Worm (Caenorhabditis elegans): ENCODE results near the gene daf-9.
A peak's percentile ranks its signal among the peaks of the same experiment; 100 is the strongest.

daf-9 gene

DNA sequence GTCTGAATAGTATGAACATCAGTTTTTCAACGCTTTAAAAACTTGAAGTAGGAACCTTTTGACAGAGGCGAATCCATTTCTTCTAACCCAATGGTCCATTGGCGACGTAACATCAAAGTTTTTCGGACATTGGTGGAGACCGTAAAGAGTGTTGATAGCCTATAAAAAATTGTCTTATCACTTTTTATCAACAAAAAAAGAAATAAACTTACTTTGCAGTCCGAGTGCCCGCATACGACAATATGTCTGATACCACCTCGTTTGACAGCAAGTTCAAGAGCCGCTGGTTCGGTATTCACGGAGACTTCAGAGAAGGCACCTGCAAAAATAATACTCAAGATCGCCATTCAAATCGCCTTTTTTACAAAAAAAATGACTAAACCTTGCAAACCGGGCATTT, 6.6 kb downstream of the daf-9 start:
- peak; percentile 19 for TF ChIP-seq elt-2 (tag; optimal IDR thresholded peaks at IDR 0.05)
- no peak for TF ChIP-seq lsy-12 (tag; optimal IDR thresholded peaks at IDR 0.05)

DNA sequence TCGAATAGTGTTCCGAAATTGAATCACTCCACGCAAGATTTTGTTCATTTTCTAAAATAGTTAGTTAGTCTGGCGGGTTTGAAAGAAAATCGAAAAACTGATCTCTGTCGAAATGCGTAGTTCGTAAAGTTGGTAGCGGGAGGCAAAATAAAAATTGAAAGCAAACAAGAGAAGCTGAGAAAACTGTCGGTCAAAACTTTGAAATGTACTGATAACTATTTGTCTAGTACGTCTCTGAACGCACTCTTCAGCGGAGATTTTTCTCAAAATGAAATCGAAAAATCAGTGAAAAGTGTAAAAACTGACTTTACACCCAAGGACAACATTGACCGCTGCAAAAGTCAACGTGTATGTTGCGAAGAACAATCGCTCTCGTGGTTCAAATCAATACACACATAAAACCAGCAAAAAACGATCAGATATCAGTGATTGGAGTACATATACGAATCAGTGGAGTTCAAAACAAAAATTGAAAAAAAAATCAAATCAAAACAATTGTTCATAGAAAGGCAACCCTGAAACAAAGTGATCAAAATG, 8.0 kb downstream of the daf-9 start, which contains the start of gene bca-1:
bca-1 (minus strand) TSS at position 51 of the 537 bp plus-strand sequence.
- peak; percentile 15 for TF ChIP-seq elt-2 (tag; optimal IDR thresholded peaks at IDR 0.05)
- TF ChIP-seq pqm-1 (tag; optimal IDR thresholded peaks at IDR 0.05): peak; percentile 55
- TF ChIP-seq pha-4 (tag; optimal IDR thresholded peaks at IDR 0.05): peak; percentile 56
- peak; percentile 63 for TF ChIP-seq nhr-43 (tag; optimal IDR thresholded peaks at IDR 0.05; ENCODE audit: poor library complexity, severe bottlenecking)
- no peak for TF ChIP-seq hmg-11 (tag; optimal IDR thresholded peaks at IDR 0.05)
- TF ChIP-seq nhr-23 (tag; optimal IDR thresholded peaks at IDR 0.05): no peak
- TF ChIP-seq nfya-1 (tag; optimal IDR thresholded peaks at IDR 0.05; ENCODE audit: insufficient read depth): peak; percentile 39
- TF ChIP-seq ama-1 (optimal IDR thresholded peaks at IDR 0.05): peak; percentile 51
- no peak for TF ChIP-seq R02D3.7 (tag; optimal IDR thresholded peaks at IDR 0.05)
- peak; percentile 30 for TF ChIP-seq ztf-4 (tag; optimal IDR thresholded peaks at IDR 0.05)
- peak; percentile 58 for TF ChIP-seq nhr-25 (tag; optimal IDR thresholded peaks at IDR 0.05)

DNA sequence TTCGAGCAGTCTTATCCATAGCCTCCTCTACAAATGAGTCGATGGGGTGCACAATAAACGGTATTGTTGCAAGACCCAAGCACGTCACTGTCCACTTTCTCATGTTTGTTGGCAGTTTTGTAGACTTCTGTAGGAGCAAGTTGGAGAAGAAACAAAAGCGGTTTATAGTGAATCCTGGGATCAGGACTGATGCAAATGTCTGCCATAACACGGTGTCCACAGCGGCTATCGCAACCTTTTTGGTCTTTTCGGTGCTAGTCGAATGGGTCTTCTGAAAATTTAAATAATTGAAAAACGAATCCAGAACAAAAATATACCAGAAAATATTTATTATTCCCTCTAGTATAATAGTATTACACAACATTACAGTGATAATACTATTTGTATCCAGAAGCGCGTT, 8.6 kb downstream of the daf-9 start:
- TF ChIP-seq fos-1 (tag; optimal IDR thresholded peaks at IDR 0.05): no peak
- no peak for TF ChIP-seq nhr-237 (tag; optimal IDR thresholded peaks at IDR 0.05)
- no peak for TF ChIP-seq nhr-23 (tag; optimal IDR thresholded peaks at IDR 0.05)
- no peak for TF ChIP-seq pqm-1 (tag; optimal IDR thresholded peaks at IDR 0.05)

DNA sequence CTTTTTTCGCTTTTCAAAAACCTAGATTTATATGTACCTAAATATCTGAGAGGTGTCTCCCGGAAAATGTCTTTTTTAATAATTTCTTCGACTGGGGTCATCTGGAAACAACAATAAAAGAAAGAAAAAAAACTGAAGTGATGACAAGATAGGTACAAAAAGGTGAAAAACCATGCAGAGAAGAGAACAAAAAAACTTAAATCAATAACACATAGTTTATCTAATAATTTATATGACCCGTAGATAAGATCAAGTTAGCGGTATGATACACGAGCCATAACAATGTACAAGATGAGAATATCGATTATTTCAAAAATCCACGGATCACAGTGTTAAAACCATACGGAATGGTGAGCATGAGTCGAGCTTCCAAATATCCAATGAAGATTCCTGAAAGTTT, 9.6 kb downstream of the daf-9 start, which contains the start of gene mtp-18:
mtp-18 (minus strand) TSS at position 101 of the 400 bp plus-strand sequence.
- TF ChIP-seq hmg-11 (tag; optimal IDR thresholded peaks at IDR 0.05) (no peak), nhr-23 (tag; optimal IDR thresholded peaks at IDR 0.05) (no peak), skn-1 (tag; optimal IDR thresholded peaks at IDR 0.05) (no peak), fos-1 (tag; optimal IDR thresholded peaks at IDR 0.05) (no peak), fkh-2 (tag; optimal IDR thresholded peaks at IDR 0.05) (no peak), jun-1 (tag; optimal IDR thresholded peaks at IDR 0.05) (no peak), ZK546.5 (tag; optimal IDR thresholded peaks at IDR 0.05) (no peak), ceh-28 (tag; optimal IDR thresholded peaks at IDR 0.05) (no peak), tbx-2 (tag; optimal IDR thresholded peaks at IDR 0.05) (no peak), nhr-76 (tag; optimal IDR thresholded peaks at IDR 0.05) (no peak), snpc-4 (tag; optimal IDR thresholded peaks at IDR 0.05) (no peak), unc-39 (tag; optimal IDR thresholded peaks at IDR 0.05) (no peak), elt-1 (tag; optimal IDR thresholded peaks at IDR 0.05) (no peak), ztf-11 (tag; optimal IDR thresholded peaks at IDR 0.05) (no peak), nfya-1 (tag; optimal IDR thresholded peaks at IDR 0.05; ENCODE audit: insufficient read depth) (no peak), nhr-77 (tag; optimal IDR thresholded peaks at IDR 0.05) (no peak), daf-12 (tag; optimal IDR thresholded peaks at IDR 0.05) (no peak), R02D3.7 (tag; optimal IDR thresholded peaks at IDR 0.05) (no peak), nhr-25 (tag; optimal IDR thresholded peaks at IDR 0.05) (no peak)

DNA sequence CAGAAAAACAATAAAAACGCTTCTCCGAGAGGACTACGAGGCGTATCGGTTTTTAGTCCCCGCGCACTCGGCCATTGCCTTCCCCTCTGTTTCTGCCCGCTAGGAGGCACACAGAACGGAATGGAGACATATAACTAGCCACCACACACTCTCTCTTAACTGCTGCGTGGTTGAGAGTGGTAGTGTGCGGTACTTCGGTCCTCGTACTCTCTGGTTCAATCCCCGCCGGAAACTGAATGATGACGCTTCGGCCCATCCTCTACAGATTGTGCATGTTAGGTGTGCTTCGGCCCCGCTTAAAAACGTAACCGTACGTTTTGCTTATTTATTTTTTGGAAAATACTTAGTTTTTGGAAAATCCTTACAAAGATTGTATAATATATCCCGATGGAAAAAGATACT, 11.0 kb downstream of the daf-9 start, which contains the start of gene T13C5.6:
T13C5.6 (minus strand) TSS at position 1 of the 402 bp plus-strand sequence.
- TF ChIP-seq fkh-10 (GFP tag; optimal IDR thresholded peaks at IDR 0.05) (peak; percentile 20), nhr-12 (tag; optimal IDR thresholded peaks at IDR 0.05) (no peak), nhr-67 (tag; optimal IDR thresholded peaks at IDR 0.05) (no peak), nhr-237 (tag; optimal IDR thresholded peaks at IDR 0.05) (no peak), elt-2 (tag; optimal IDR thresholded peaks at IDR 0.05) (peak; percentile 74), fos-1 (tag; optimal IDR thresholded peaks at IDR 0.05) (peak; percentile 52), elt-3 (tag; optimal IDR thresholded peaks at IDR 0.05) (peak in 2 of 3 experiments; percentile 18 to 88), tbx-2 (tag; optimal IDR thresholded peaks at IDR 0.05) (peak; percentile 85), sea-2 (GFP tag; optimal IDR thresholded peaks at IDR 0.05) (peak; percentile 35), ZK546.5 (tag; optimal IDR thresholded peaks at IDR 0.05) (no peak), elt-1 (tag; optimal IDR thresholded peaks at IDR 0.05) (no peak), pqm-1 (tag; optimal IDR thresholded peaks at IDR 0.05) (peak; percentile 39), ceh-9 (tag; optimal IDR thresholded peaks at IDR 0.05) (no peak), skn-1 (tag; optimal IDR thresholded peaks at IDR 0.05) (peak; percentile 91), pha-4 (tag; optimal IDR thresholded peaks at IDR 0.05) (peak; percentile 87), zag-1 (tag; optimal IDR thresholded peaks at IDR 0.05) (peak; percentile 3), ceh-28 (tag; optimal IDR thresholded peaks at IDR 0.05) (peak; percentile 70), nhr-23 (tag; optimal IDR thresholded peaks at IDR 0.05) (peak; percentile 73), nhr-25 (tag; optimal IDR thresholded peaks at IDR 0.05) (peak; percentile 88), unc-62 (GFP tag; optimal IDR thresholded peaks at IDR 0.05) (peak; percentile 34), lin-15B (tag; optimal IDR thresholded peaks at IDR 0.05) (peak; percentile 60), aly-2 (tag; optimal IDR thresholded peaks at IDR 0.05) (peak; percentile 48), R02D3.7 (tag; optimal IDR thresholded peaks at IDR 0.05) (peak; percentile 40), jun-1 (tag; optimal IDR thresholded peaks at IDR 0.05) (peak; percentile 81), nhr-76 (tag; optimal IDR thresholded peaks at IDR 0.05) (peak; percentile 39), egl-5 (tag; optimal IDR thresholded peaks at IDR 0.05) (peak; percentile 95), mdl-1 (tag; optimal IDR thresholded peaks at IDR 0.05) (no peak), lsy-12 (tag; optimal IDR thresholded peaks at IDR 0.05) (peak; percentile 93), ama-1 (optimal IDR thresholded peaks at IDR 0.05) (no peak), nhr-77 (tag; optimal IDR thresholded peaks at IDR 0.05) (peak; percentile 24), nhr-43 (tag; optimal IDR thresholded peaks at IDR 0.05; ENCODE audit: poor library complexity, severe bottlenecking) (peak; percentile 95), eor-1 (tag; optimal IDR thresholded peaks at IDR 0.05) (no peak), mml-1 (tag; optimal IDR thresholded peaks at IDR 0.05) (no peak)

All from whole organism, L3 larva.